Fruit fly (Drosophila melanogaster): ENCODE data around the gene CG4098.
A peak's percentile ranks its signal among the peaks of the same experiment; 100 is the strongest.

The CG4098 gene

dm6 chr3L:16572208-16572607 is 36.9 kb downstream of the CG4098 start (continued):
- TF ChIP-seq CG6654 (GFP tag; optimal IDR thresholded peaks at IDR 0.05) (no peak), dysf (GFP tag; IDR thresholded peaks at IDR 0.05) (no peak; the same call in 2 of the 3 replicates), stc (GFP tag; IDR thresholded peaks at IDR 0.05) (peak; percentile 34; the same call in 1 of the 2 replicates), CrebB (tag; optimal IDR thresholded peaks at IDR 0.05) (no peak), CG4404 (GFP tag; IDR thresholded peaks at IDR 0.05) (no peak), aop (GFP tag; IDR thresholded peaks at IDR 0.05) (no peak), stwl (tag; optimal IDR thresholded peaks at IDR 0.05) (peak; percentile 15), gro (GFP tag; optimal IDR thresholded peaks at IDR 0.05) (peak; percentile 56), gcm (GFP tag; optimal IDR thresholded peaks at IDR 0.05) (no peak), dm (GFP tag; optimal IDR thresholded peaks at IDR 0.05) (no peak), bbx (GFP tag; IDR thresholded peaks at IDR 0.05; ENCODE audit: partially characterized antibody) (peak; percentile 47; the same call in 1 of the 2 replicates), Hmr (GFP tag; optimal IDR thresholded peaks at IDR 0.05) (no peak), toy (GFP tag; IDR thresholded peaks at IDR 0.05) (no peak), ci (GFP tag; IDR thresholded peaks at IDR 0.05) (peak; percentile 71; the same call in 2 of the 3 replicates), CG34376 (GFP tag; optimal IDR thresholded peaks at IDR 0.05) (peak; percentile 71), Dip2 (GFP tag; IDR thresholded peaks at IDR 0.05) (no peak), CG3281 (GFP tag; optimal IDR thresholded peaks at IDR 0.05) (no peak), CG11695 (GFP tag; IDR thresholded peaks at IDR 0.05) (0 out of 3 replicates have a peak, but pooled peaks have one; percentile 26), slp2 (GFP tag; optimal IDR thresholded peaks at IDR 0.05) (no peak), H2.0 (GFP tag; IDR thresholded peaks at IDR 0.05) (no peak), prd (optimal IDR thresholded peaks at IDR 0.05) (no peak), prd (GFP tag; IDR thresholded peaks at IDR 0.05) (no peak), D19B (GFP tag; optimal IDR thresholded peaks at IDR 0.05) (no peak), p53 (GFP tag; optimal IDR thresholded peaks at IDR 0.05) (no peak), mirr (GFP tag; optimal IDR thresholded peaks at IDR 0.05) (peak; percentile 9), mam (GFP tag; optimal IDR thresholded peaks at IDR 0.05) (no peak), vfl (GFP tag; optimal IDR thresholded peaks at IDR 0.05) (no peak), CG12744 (GFP tag; optimal IDR thresholded peaks at IDR 0.05) (no peak), CG10147 (GFP tag; optimal IDR thresholded peaks at IDR 0.05) (no peak), Bgb (GFP tag; IDR thresholded peaks at IDR 0.05; ENCODE audit: partially characterized antibody) (peak; percentile 51; the same call in 1 of the 2 replicates), Fer1 (GFP tag; optimal IDR thresholded peaks at IDR 0.05) (peak; percentile 14), HmgZ (tag; optimal IDR thresholded peaks at IDR 0.05) (peak; percentile 28), CG11398 (GFP tag; optimal IDR thresholded peaks at IDR 0.05) (no peak), CG13287 (GFP tag; IDR thresholded peaks at IDR 0.05; ENCODE audit: partially characterized antibody) (peak; percentile 23; the same call in 1 of the 2 replicates), BtbVII (GFP tag; optimal IDR thresholded peaks at IDR 0.05) (peak; percentile 37), Nf-YB (GFP tag; optimal IDR thresholded peaks at IDR 0.05) (no peak), CG18619 (GFP tag; optimal IDR thresholded peaks at IDR 0.05) (no peak), Bdp1 (GFP tag; optimal IDR thresholded peaks at IDR 0.05) (no peak), onecut (GFP tag; IDR thresholded peaks at IDR 0.05) (no peak), oc (tag; optimal IDR thresholded peaks at IDR 0.05) (peak; percentile 19), CG12236 (GFP tag; optimal IDR thresholded peaks at IDR 0.05) (no peak), CG30403 (GFP tag; optimal IDR thresholded peaks at IDR 0.05) (no peak), caup (GFP tag; optimal IDR thresholded peaks at IDR 0.05; ENCODE audit: severe bottlenecking) (peak; percentile 2), dimm (GFP tag; IDR thresholded peaks at IDR 0.05) (no peak), gsb-n (tag; optimal IDR thresholded peaks at IDR 0.05) (no peak), grn (GFP tag; optimal IDR thresholded peaks at IDR 0.05) (peak; percentile 92), CG1647 (GFP tag; optimal IDR thresholded peaks at IDR 0.05) (no peak), CG3838 (GFP tag; optimal IDR thresholded peaks at IDR 0.05) (no peak), Vsx1 (GFP tag; optimal IDR thresholded peaks at IDR 0.05) (peak; percentile 16), CG17359 (tag; optimal IDR thresholded peaks at IDR 0.05) (peak; percentile 17), ttk (GFP tag; IDR thresholded peaks at IDR 0.05) (no peak), CG8089 (GFP tag; optimal IDR thresholded peaks at IDR 0.05) (no peak)
